2 fruit fly cellular contexts compared by ENCODE assay signal in genomic region chr3R:21598605-21599004, dm6.
TF ChIP-seq lines count a peak whose summit lies in the region.

No protein-coding gene starts in this region.

- no peak for TF ChIP-seq CTCF in whole organism, embryonic (GFP tag; optimal IDR thresholded peaks at IDR 0.05; lab: Kevin White, UChicago)

TF ChIP-seq in whole organism, embryonic, 481 proteins besides CTCF, POLR2A, EP300 and RAD21 (continues in another document):
- TF ChIP-seq sens (GFP tag; lab: Kevin White, UChicago) = peak; percentile 42
- peak; percentile 26 for TF ChIP-seq CG15479 (GFP tag; optimal IDR thresholded peaks at IDR 0.05; lab: Kevin White, UChicago)
- TF ChIP-seq D (optimal IDR thresholded peaks at IDR 0.05; lab: Kevin White, UChicago) = peak; percentile 87
- TF ChIP-seq D (GFP tag; optimal IDR thresholded peaks at IDR 0.05; lab: Kevin White, UChicago) = peak; percentile 39
- peak; percentile 87 for TF ChIP-seq ewg (GFP tag; optimal IDR thresholded peaks at IDR 0.05; lab: Kevin White, UChicago)
- TF ChIP-seq rib (GFP tag; IDR thresholded peaks at IDR 0.05; lab: Robert Waterston, UW) = no peak
- peak; percentile 40; the same call in 1 of the 2 replicates for TF ChIP-seq sim (GFP tag; IDR thresholded peaks at IDR 0.05; lab: Robert Waterston, UW)
- peak; percentile 40 for TF ChIP-seq Abd-B (GFP tag; optimal IDR thresholded peaks at IDR 0.05; lab: Kevin White, UChicago)
- peak; percentile 43 for TF ChIP-seq sqz (GFP tag; optimal IDR thresholded peaks at IDR 0.05; lab: Kevin White, UChicago)
- TF ChIP-seq CG3163 (GFP tag; optimal IDR thresholded peaks at IDR 0.05; lab: Kevin White, UChicago) = peak; percentile 19
- peak; percentile 77 for TF ChIP-seq pros (GFP tag; optimal IDR thresholded peaks at IDR 0.05; lab: Kevin White, UChicago)
- peak; percentile 35 for TF ChIP-seq CoRest (tag; optimal IDR thresholded peaks at IDR 0.05; lab: Kevin White, UChicago)
- peak; percentile 39 for TF ChIP-seq cg (GFP tag; optimal IDR thresholded peaks at IDR 0.05; lab: Kevin White, UChicago)
- peak; percentile 33 for TF ChIP-seq oc (tag; optimal IDR thresholded peaks at IDR 0.05; lab: Kevin White, UChicago)
- no peak for TF ChIP-seq dimm (GFP tag; IDR thresholded peaks at IDR 0.05; lab: Robert Waterston, UW)
- TF ChIP-seq so (GFP tag; IDR thresholded peaks at IDR 0.05; lab: Robert Waterston, UW) = no peak
- no peak for TF ChIP-seq Camta (GFP tag; optimal IDR thresholded peaks at IDR 0.05; lab: Kevin White, UChicago)
- TF ChIP-seq ind (GFP tag; optimal IDR thresholded peaks at IDR 0.05; lab: Kevin White, UChicago) = no peak
- TF ChIP-seq yki (optimal IDR thresholded peaks at IDR 0.05; lab: Kevin White, UChicago) = peak; percentile 4
- peak; percentile 30 for TF ChIP-seq Med (GFP tag; lab: Kevin White, UChicago)
- peak; percentile 71 for TF ChIP-seq zen (tag; optimal IDR thresholded peaks at IDR 0.05; lab: Kevin White, UChicago)
- 0 out of 3 replicates have a peak, but pooled peaks have one; percentile 20 for TF ChIP-seq Opbp (GFP tag; IDR thresholded peaks at IDR 0.05; lab: Robert Waterston, UW; ENCODE audit: partially characterized antibody)
- TF ChIP-seq sd (tag; optimal IDR thresholded peaks at IDR 0.05; lab: Kevin White, UChicago) = peak; percentile 80
- no peak for TF ChIP-seq CG6683 (GFP tag; optimal IDR thresholded peaks at IDR 0.05; lab: Kevin White, UChicago)
- TF ChIP-seq CG8478 (optimal IDR thresholded peaks at IDR 0.05; lab: Kevin White, UChicago) = peak; percentile 49
- TF ChIP-seq CG2199 (GFP tag; IDR thresholded peaks at IDR 0.05; lab: Robert Waterston, UW) = peak; percentile 61; the same call in 2 of the 3 replicates
- peak; percentile 8 for TF ChIP-seq CG7745 (tag; optimal IDR thresholded peaks at IDR 0.05; lab: Kevin White, UChicago)
- 0 out of 3 replicates have a peak, but pooled peaks have one; percentile 18 for TF ChIP-seq otp (GFP tag; IDR thresholded peaks at IDR 0.05; lab: Robert Waterston, UW)
- peak; percentile 12 for TF ChIP-seq CG8924 (tag; optimal IDR thresholded peaks at IDR 0.05; lab: Kevin White, UChicago)
- peak; percentile 37 to 76 for TF ChIP-seq Trl (optimal IDR thresholded peaks at IDR 0.05; lab: Kevin White, UChicago)
- no peak for TF ChIP-seq Trl (GFP tag; optimal IDR thresholded peaks at IDR 0.05; lab: Kevin White, UChicago)
- peak in 1 of 2 experiments; percentile 78 for TF ChIP-seq Eip74EF (GFP tag; optimal IDR thresholded peaks at IDR 0.05; lab: Kevin White, UChicago)
- peak; percentile 26 for TF ChIP-seq stwl (tag; optimal IDR thresholded peaks at IDR 0.05; lab: Kevin White, UChicago)
- peak; percentile 90 for TF ChIP-seq CG1832 (GFP tag; optimal IDR thresholded peaks at IDR 0.05; lab: Kevin White, UChicago)
- TF ChIP-seq CG34376 (GFP tag; optimal IDR thresholded peaks at IDR 0.05; lab: Kevin White, UChicago) = no peak
- peak; percentile 12; the same call in 1 of the 2 replicates for TF ChIP-seq CG32532 (GFP tag; IDR thresholded peaks at IDR 0.05; lab: Robert Waterston, UW)
- peak; percentile 6 to 39 for TF ChIP-seq tll (GFP tag; optimal IDR thresholded peaks at IDR 0.05; lab: Kevin White, UChicago)
- peak; percentile 12 for TF ChIP-seq abd-A (tag; optimal IDR thresholded peaks at IDR 0.05; lab: Kevin White, UChicago)
- TF ChIP-seq al (GFP tag; IDR thresholded peaks at IDR 0.05; lab: Robert Waterston, UW) = no peak
- no peak for TF ChIP-seq Atf-2 (GFP tag; optimal IDR thresholded peaks at IDR 0.05; lab: Kevin White, UChicago)
- TF ChIP-seq Nf-YC (tag; optimal IDR thresholded peaks at IDR 0.05; lab: Kevin White, UChicago) = peak; percentile 18
- peak; percentile 56 for TF ChIP-seq CG8290 (GFP tag; optimal IDR thresholded peaks at IDR 0.05; lab: Kevin White, UChicago)
- TF ChIP-seq CG8290 (tag; optimal IDR thresholded peaks at IDR 0.05; lab: Kevin White, UChicago) = peak in 1 of 2 experiments; percentile 93
- TF ChIP-seq CG10321 (GFP tag; IDR thresholded peaks at IDR 0.05; lab: Robert Waterston, UW) = peak; percentile 89
- TF ChIP-seq Kr (GFP tag; optimal IDR thresholded peaks at IDR 0.05; lab: Kevin White, UChicago) = peak; percentile 20

TF ChIP-seq in whole organism, prepupa, 60 proteins besides CTCF, POLR2A, EP300 and RAD21:
- peak; percentile 44 for TF ChIP-seq svp (GFP tag; lab: Kevin White, UChicago)
- TF ChIP-seq Eip78C (GFP tag; lab: Kevin White, UChicago) = peak; percentile 9
- no peak for TF ChIP-seq CG11762 (GFP tag; optimal IDR thresholded peaks at IDR 0.05; lab: Kevin White, UChicago; ENCODE audit: insufficient read depth)
- TF ChIP-seq eg (GFP tag; IDR thresholded peaks at IDR 0.05; lab: Robert Waterston, UW) = 0 out of 3 replicates have a peak, but pooled peaks have one; percentile 25
- peak; percentile 2 for TF ChIP-seq CG6276 (GFP tag; optimal IDR thresholded peaks at IDR 0.05; lab: Kevin White, UChicago)
- TF ChIP-seq fkh (GFP tag; optimal IDR thresholded peaks at IDR 0.05; lab: Kevin White, UChicago) = no peak
- no peak for TF ChIP-seq CG15336 (GFP tag; IDR thresholded peaks at IDR 0.05; lab: Robert Waterston, UW)
TF ChIP-seq in whole organism, prepupa: peak in this region for 4.
